Worm (Caenorhabditis elegans) whole organism, L4 larva: ENCODE results near the gene cyp-31A5.

Experiments
- fkh-10 ChIP-seq: fragments of 150-350 bp; optimal IDR thresholded peaks from 2 replicates; lab custom pipeline; 2014; ENCODE audit warnings: missing biosample characterization, missing genetic modification reagents, missing genetic modification characterization
- hlh-11 ChIP-seq: fragments of 200-800 bp; sonication (Bioruptor generic); optimal IDR thresholded peaks from 2 replicates; lab custom pipeline; 2018; ENCODE audit warnings: mild to moderate bottlenecking, missing genetic modification characterization, missing compliant biosample characterization
- lin-39 ChIP-seq: fragments of 150-350 bp; optimal IDR thresholded peaks from 2 replicates; lab custom pipeline; 2014; ENCODE audit warnings: missing biosample characterization, missing genetic modification reagents, missing genetic modification characterization
- nhr-237 ChIP-seq: sonication (generic microtip); optimal IDR thresholded peaks from 2 replicates; lab custom pipeline; 2017; ENCODE audit warnings: missing biosample characterization, missing genetic modification characterization

DNA sequence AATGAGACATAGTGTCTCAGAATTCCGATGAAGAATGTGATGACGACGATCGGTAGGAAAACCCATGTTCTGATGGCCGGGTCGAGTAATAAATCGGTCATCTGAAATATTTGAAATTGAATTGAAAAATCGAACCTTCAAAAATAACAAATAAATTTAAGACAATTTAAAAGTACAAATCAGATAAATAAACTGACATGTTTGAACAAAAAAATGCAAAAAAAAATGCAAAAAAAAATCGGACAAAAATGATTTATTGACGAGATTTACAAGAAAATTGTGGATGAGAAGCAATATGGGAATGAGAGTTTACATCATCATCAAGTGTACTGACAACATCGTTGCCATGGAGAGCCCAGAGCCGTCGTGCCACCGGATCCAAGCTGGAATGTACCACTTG lies 19.3 kb upstream of the cyp-31A5 start, which contains the start of gene emc-3:
- TF ChIP-seq lin-39 (tag; lab: Kevin White, UChicago) (no peak), nhr-237 (tag; lab: Kevin White, UChicago) (no peak), hlh-11 (tag; lab: Kevin White, UChicago) (no peak), fkh-10 (GFP tag; lab: Kevin White, UChicago) (no peak)
